Fruit fly (Drosophila melanogaster): ENCODE data around the gene CG15717.

CG15717 gene

dm6 chrX:13088025-13088805 lies 40.5 kb upstream of the CG15717 start:
- TF ChIP-seq sv (GFP tag; optimal IDR thresholded peaks at IDR 0.05) (peak; percentile 18), Mio (GFP tag; optimal IDR thresholded peaks at IDR 0.05) (no peak), br (GFP tag; optimal IDR thresholded peaks at IDR 0.05) (no peak), foxo (GFP tag; optimal IDR thresholded peaks at IDR 0.05) (peak in 1 of 2 experiments; percentile 0)

- no peak for TF ChIP-seq ey (GFP tag; optimal IDR thresholded peaks at IDR 0.05)
Observed at dm6 chrX:13089375-13089774, 39.4 kb upstream of the CG15717 start.

dm6 chrX:13089920-13090655 lies 38.7 kb upstream of the CG15717 start, which contains the start of gene hep:
hep (minus strand) TSS chrX:13090434.
- no peak for TF ChIP-seq CrebA (GFP tag; optimal IDR thresholded peaks at IDR 0.05; ENCODE audit: borderline replicate concordance)
- peak; percentile 14 for TF ChIP-seq ey (GFP tag; optimal IDR thresholded peaks at IDR 0.05)
- no peak for TF ChIP-seq Rel (GFP tag; optimal IDR thresholded peaks at IDR 0.05)
- peak; percentile 23 for TF ChIP-seq Rel (tag; optimal IDR thresholded peaks at IDR 0.05)
- peak; percentile 34 for TF ChIP-seq fru (GFP tag; optimal IDR thresholded peaks at IDR 0.05)
- no peak for TF ChIP-seq Dif (GFP tag; optimal IDR thresholded peaks at IDR 0.05; ENCODE audit: partially characterized antibody)
- TF ChIP-seq GATAd (GFP tag; optimal IDR thresholded peaks at IDR 0.05): no peak
- TF ChIP-seq Hr83 (GFP tag; optimal IDR thresholded peaks at IDR 0.05; ENCODE audit: poor library complexity, severe bottlenecking): peak; percentile 24
- peak; percentile 19 for TF ChIP-seq lola (GFP tag; optimal IDR thresholded peaks at IDR 0.05)

- TF ChIP-seq psq (GFP tag; optimal IDR thresholded peaks at IDR 0.05) (peak; percentile 46), CrebA (GFP tag; optimal IDR thresholded peaks at IDR 0.05; ENCODE audit: borderline replicate concordance) (no peak), Hr83 (GFP tag; optimal IDR thresholded peaks at IDR 0.05; ENCODE audit: poor library complexity, severe bottlenecking) (peak; percentile 43)
Observed at dm6 chrX:13090656-13091261, 38.0 kb upstream of the CG15717 start, which contains the start of gene lic. lic (plus strand) TSS chrX:13091145.

- TF ChIP-seq Myc (optimal IDR thresholded peaks at IDR 0.05) (no peak), Hr78 (GFP tag; optimal IDR thresholded peaks at IDR 0.05) (no peak), N (GFP tag; optimal IDR thresholded peaks at IDR 0.05) (no peak)
Observed at dm6 chrX:13091859-13092258, 36.9 kb upstream of the CG15717 start.

- TF ChIP-seq pan (optimal IDR thresholded peaks at IDR 0.05): no peak
- peak; percentile 61 for TF ChIP-seq OdsH (GFP tag; optimal IDR thresholded peaks at IDR 0.05)
- peak; percentile 63 for TF ChIP-seq psq (GFP tag; optimal IDR thresholded peaks at IDR 0.05)
- peak; percentile 59 for TF ChIP-seq Hr83 (GFP tag; optimal IDR thresholded peaks at IDR 0.05; ENCODE audit: poor library complexity, severe bottlenecking)
- TF ChIP-seq foxo (GFP tag; optimal IDR thresholded peaks at IDR 0.05): peak in 1 of 2 experiments; percentile 84
- no peak for TF ChIP-seq Mio (GFP tag; optimal IDR thresholded peaks at IDR 0.05)
- TF ChIP-seq CG9705 (GFP tag; optimal IDR thresholded peaks at IDR 0.05): peak; percentile 54
- TF ChIP-seq dl (GFP tag; optimal IDR thresholded peaks at IDR 0.05; ENCODE audit: insufficient read depth in 1 of 2, partially characterized antibody in 2 of 2): no peak
- TF ChIP-seq lola (GFP tag; optimal IDR thresholded peaks at IDR 0.05): no peak
- TF ChIP-seq CG32264 (GFP tag; optimal IDR thresholded peaks at IDR 0.05): peak; percentile 35
- no peak for TF ChIP-seq Rel (GFP tag; optimal IDR thresholded peaks at IDR 0.05)
- peak; percentile 42 for TF ChIP-seq Rel (tag; optimal IDR thresholded peaks at IDR 0.05)
- peak; percentile 42 for TF ChIP-seq sage (GFP tag; optimal IDR thresholded peaks at IDR 0.05)
- TF ChIP-seq fru (GFP tag; optimal IDR thresholded peaks at IDR 0.05): peak; percentile 90
- no peak for TF ChIP-seq Vsx2 (GFP tag; optimal IDR thresholded peaks at IDR 0.05; ENCODE audit: partially characterized antibody)
- no peak for TF ChIP-seq tai (GFP tag; optimal IDR thresholded peaks at IDR 0.05)
- TF ChIP-seq woc (GFP tag; optimal IDR thresholded peaks at IDR 0.05): peak; percentile 48
- peak; percentile 83 for TF ChIP-seq rgr (GFP tag; optimal IDR thresholded peaks at IDR 0.05)
- peak; percentile 81 for TF ChIP-seq Hnf4 (GFP tag; optimal IDR thresholded peaks at IDR 0.05)
- TF ChIP-seq N (GFP tag; optimal IDR thresholded peaks at IDR 0.05): no peak
- peak; percentile 51 for TF ChIP-seq brk (GFP tag; optimal IDR thresholded peaks at IDR 0.05)
- TF ChIP-seq Dif (GFP tag; optimal IDR thresholded peaks at IDR 0.05; ENCODE audit: partially characterized antibody): no peak
- no peak for TF ChIP-seq Myc (optimal IDR thresholded peaks at IDR 0.05)
- no peak for TF ChIP-seq Abd-B (GFP tag; optimal IDR thresholded peaks at IDR 0.05)
- TF ChIP-seq h (GFP tag; optimal IDR thresholded peaks at IDR 0.05): peak; percentile 82
- TF ChIP-seq br (GFP tag; optimal IDR thresholded peaks at IDR 0.05): peak; percentile 75
- peak; percentile 76 for TF ChIP-seq ey (GFP tag; optimal IDR thresholded peaks at IDR 0.05)
- TF ChIP-seq dmrt93B (GFP tag; optimal IDR thresholded peaks at IDR 0.05): peak; percentile 30
- TF ChIP-seq CrebA (GFP tag; optimal IDR thresholded peaks at IDR 0.05; ENCODE audit: borderline replicate concordance): no peak
- TF ChIP-seq jim (GFP tag; optimal IDR thresholded peaks at IDR 0.05): no peak
Observed at dm6 chrX:13094085-13094764, 34.5 kb upstream of the CG15717 start, which contains the start of gene CG2200. CG2200 (plus strand) TSS chrX:13094299.
